Fruit fly (Drosophila melanogaster) whole organism, adult: ENCODE data around the gene CG15213.

ENCODE experiments used
- CG11617 ChIP-seq: fragments of 200-800 bp; sonication (Bioruptor generic); optimal IDR thresholded peaks from 2 replicates; lab custom pipeline; 2017; ENCODE audit warnings: mild to moderate bottlenecking, missing biosample characterization, missing genetic modification reagents, missing genetic modification characterization
- CG12768 ChIP-seq: fragments of 200-800 bp; sonication (Bioruptor generic); optimal IDR thresholded peaks from 2 replicates; lab custom pipeline; 2017; ENCODE audit warnings: missing biosample characterization, missing genetic modification characterization, mild to moderate bottlenecking, moderate library complexity, missing genetic modification reagents
- CG14711 ChIP-seq: fragments of 200-800 bp; sonication (Bioruptor generic); optimal IDR thresholded peaks from 2 replicates; lab custom pipeline; 2018; ENCODE audit warnings: missing biosample characterization, mild to moderate bottlenecking, missing genetic modification characterization, moderate library complexity
- CG1620 ChIP-seq: fragments of 200-800 bp; sonication (Bioruptor generic); optimal IDR thresholded peaks from 2 replicates; lab custom pipeline; 2016; ENCODE audit warnings: missing biosample characterization, missing genetic modification characterization
- CG33017 ChIP-seq: fragments of 200-800 bp; sonication (Bioruptor generic); optimal IDR thresholded peaks from 2 replicates; lab custom pipeline; 2018; ENCODE audit warnings: missing biosample characterization, mild to moderate bottlenecking, missing genetic modification characterization, moderate library complexity
- CG5204 ChIP-seq: fragments of 200-800 bp; sonication (Bioruptor generic); optimal IDR thresholded peaks from 2 replicates; lab custom pipeline; 2016; ENCODE audit warnings: missing biosample characterization, missing genetic modification characterization
- CG7045 ChIP-seq: fragments of 200-800 bp; sonication (Bioruptor generic); optimal IDR thresholded peaks from 2 replicates; lab custom pipeline; 2017; ENCODE audit warnings: missing biosample characterization, mild to moderate bottlenecking, missing genetic modification characterization
- CG7101 ChIP-seq: fragments of 200-800 bp; sonication (Bioruptor generic); optimal IDR thresholded peaks from 2 replicates; lab custom pipeline; 2018; ENCODE audit warnings: missing biosample characterization, mild to moderate bottlenecking, missing genetic modification characterization, moderate library complexity
- Clk ChIP-seq: fragments of 200-800 bp; sonication (Bioruptor generic); optimal IDR thresholded peaks from 2 replicates; lab custom pipeline; 2017; ENCODE audit warnings: missing biosample characterization, missing genetic modification characterization
- Crg-1 ChIP-seq: fragments of 200-800 bp; sonication (Bioruptor generic); optimal IDR thresholded peaks from 2 replicates; lab custom pipeline; 2016; ENCODE audit warnings: missing biosample characterization, missing genetic modification characterization
- Hr96 ChIP-seq: fragments of 200-800 bp; sonication (Bioruptor generic); optimal IDR thresholded peaks from 2 replicates; lab custom pipeline; 2016; ENCODE audit warnings: missing biosample characterization, missing genetic modification characterization
- Mnt ChIP-seq: fragments of 200-800 bp; sonication (Bioruptor generic); optimal IDR thresholded peaks from 2 replicates; lab custom pipeline; 2016; ENCODE audit warnings: missing biosample characterization, mild to moderate bottlenecking, missing genetic modification characterization
- bab1 ChIP-seq: fragments of 200-800 bp; sonication (Bioruptor generic); optimal IDR thresholded peaks from 3 replicates; lab custom pipeline; 2019; ENCODE audit warnings: missing biosample characterization, mild to moderate bottlenecking, missing genetic modification characterization, moderate library complexity
- cic ChIP-seq: fragments of 200-800 bp; sonication (Bioruptor generic); optimal IDR thresholded peaks from 2 replicates; lab custom pipeline; 2017; ENCODE audit warnings: missing biosample characterization, mild to moderate bottlenecking, missing genetic modification characterization, moderate library complexity
- cnc ChIP-seq, 2 experiments: fragments of >200 bp; optimal IDR thresholded peaks; 2 replicates each; lab custom pipeline; 2017
- kay ChIP-seq: fragments of 200-800 bp; sonication (Bioruptor generic); peaks from one replicate; lab custom pipeline; 2016; ENCODE audit warnings: missing biosample characterization, missing genetic modification characterization, borderline replicate concordance
- ovo ChIP-seq: fragments of 200-800 bp; sonication (Bioruptor generic); optimal IDR thresholded peaks from 2 replicates; lab custom pipeline; 2016; ENCODE audit warnings: missing biosample characterization, missing genetic modification characterization
- pad ChIP-seq: fragments of 200-800 bp; sonication (Bioruptor generic); optimal IDR thresholded peaks from 3 replicates; lab custom pipeline; 2017; ENCODE audit warnings: missing biosample characterization, missing genetic modification characterization, mild to moderate bottlenecking, moderate library complexity, missing genetic modification reagents
- tj ChIP-seq: fragments of 200-800 bp; sonication (Bioruptor generic); optimal IDR thresholded peaks from 3 replicates; lab custom pipeline; 2017; ENCODE audit warnings: missing biosample characterization, mild to moderate bottlenecking, missing genetic modification characterization, moderate library complexity
- toe ChIP-seq: fragments of 200-800 bp; sonication (Bioruptor generic); optimal IDR thresholded peaks from 2 replicates; lab custom pipeline; 2016; ENCODE audit warnings: missing biosample characterization, missing genetic modification characterization

CG15213 gene

DNA sequence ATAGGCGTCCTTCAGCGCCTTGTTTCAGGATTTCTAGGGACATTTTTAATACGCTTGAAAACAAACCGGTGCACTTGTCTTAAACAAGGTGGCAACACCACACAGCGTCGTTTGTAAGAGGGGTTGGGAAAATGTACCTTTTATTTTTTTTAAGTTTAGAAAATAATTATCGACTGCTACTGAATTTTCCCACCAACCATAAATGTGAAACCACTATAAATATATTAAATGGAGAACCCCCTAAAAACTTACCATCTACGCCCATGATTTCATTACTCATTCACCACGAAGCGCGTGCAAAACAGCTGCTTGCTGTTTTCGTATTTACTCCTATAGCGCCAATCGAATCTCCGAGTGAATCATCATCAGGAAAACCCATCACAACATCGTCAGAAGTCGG lies 6.3 kb upstream of the CG15213 start, which contains the start of the genes Tcs5 and CHMP2B:
Tcs5 (minus strand) TSS at position 84 of the 400 bp plus-strand sequence.
CHMP2B (plus strand) TSS at position 308 of the 400 bp plus-strand sequence.
- peak; percentile 99 for TF ChIP-seq ovo
- peak; percentile 100 for TF ChIP-seq CG1620
- TF ChIP-seq cnc (optimal IDR thresholded peaks at IDR 0.05; lab: Kevin White, UChicago), result no peak
- TF ChIP-seq CG14711 (tag; lab: Kevin White, UChicago), result peak; percentile 99
- TF ChIP-seq pad (GFP tag; lab: Kevin White, UChicago), result peak; percentile 96
- TF ChIP-seq kay, result no peak
- peak; percentile 100 for TF ChIP-seq bab1
- TF ChIP-seq Mnt (GFP tag; lab: Kevin White, UChicago), result peak; percentile 99
- peak; percentile 100 for TF ChIP-seq Hr96 (GFP tag; lab: Kevin White, UChicago)
- TF ChIP-seq CG11617 (GFP tag; lab: Kevin White, UChicago), result peak; percentile 99
- peak; percentile 96 for TF ChIP-seq tj
- TF ChIP-seq CG7045, result peak; percentile 100
- TF ChIP-seq CG7101, result peak; percentile 100
- peak; percentile 100 for TF ChIP-seq Crg-1 (GFP tag; lab: Kevin White, UChicago)
- peak; percentile 100 for TF ChIP-seq CG12768 (GFP tag; lab: Kevin White, UChicago)
- TF ChIP-seq toe (GFP tag; lab: Kevin White, UChicago), result peak; percentile 100
- TF ChIP-seq Clk (GFP tag; lab: Kevin White, UChicago), result peak; percentile 100
- TF ChIP-seq cic (GFP tag; lab: Kevin White, UChicago), result peak; percentile 93
- peak; percentile 100 for TF ChIP-seq CG33017 (tag; lab: Kevin White, UChicago)
- TF ChIP-seq CG5204 (GFP tag; lab: Kevin White, UChicago), result peak; percentile 100

DNA sequence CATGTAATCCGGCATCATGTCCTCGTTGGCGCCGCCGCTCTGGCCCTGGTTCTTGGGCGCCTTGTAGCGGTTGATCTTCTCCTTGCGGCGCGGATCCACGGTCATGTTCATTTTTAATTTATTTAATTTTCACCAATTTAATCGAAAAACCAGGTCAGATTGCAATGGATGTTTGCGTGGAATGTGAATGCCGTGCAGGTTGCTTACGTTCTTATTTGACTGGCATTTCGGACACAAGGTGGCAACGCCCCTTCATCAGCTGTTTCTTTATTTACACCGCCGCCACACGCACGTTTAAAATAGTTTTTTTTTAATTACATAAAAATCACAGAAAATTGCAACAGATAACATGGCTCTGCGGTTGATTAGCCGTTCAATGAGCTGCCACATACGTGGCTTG lies 3.1 kb upstream of the CG15213 start, which contains the start of the genes CG10674 and CG4611:
CG10674 (minus strand) TSS at position 170 of the 400 bp plus-strand sequence.
CG4611 (plus strand) TSS at position 254 of the 400 bp plus-strand sequence.
- TF ChIP-seq CG7101 (no peak), pad (GFP tag; lab: Kevin White, UChicago) (no peak), Mnt (GFP tag; lab: Kevin White, UChicago) (peak; percentile 73), bab1 (peak; percentile 30), cnc (optimal IDR thresholded peaks at IDR 0.05; lab: Kevin White, UChicago) (no peak), CG11617 (GFP tag; lab: Kevin White, UChicago) (peak; percentile 10)

DNA sequence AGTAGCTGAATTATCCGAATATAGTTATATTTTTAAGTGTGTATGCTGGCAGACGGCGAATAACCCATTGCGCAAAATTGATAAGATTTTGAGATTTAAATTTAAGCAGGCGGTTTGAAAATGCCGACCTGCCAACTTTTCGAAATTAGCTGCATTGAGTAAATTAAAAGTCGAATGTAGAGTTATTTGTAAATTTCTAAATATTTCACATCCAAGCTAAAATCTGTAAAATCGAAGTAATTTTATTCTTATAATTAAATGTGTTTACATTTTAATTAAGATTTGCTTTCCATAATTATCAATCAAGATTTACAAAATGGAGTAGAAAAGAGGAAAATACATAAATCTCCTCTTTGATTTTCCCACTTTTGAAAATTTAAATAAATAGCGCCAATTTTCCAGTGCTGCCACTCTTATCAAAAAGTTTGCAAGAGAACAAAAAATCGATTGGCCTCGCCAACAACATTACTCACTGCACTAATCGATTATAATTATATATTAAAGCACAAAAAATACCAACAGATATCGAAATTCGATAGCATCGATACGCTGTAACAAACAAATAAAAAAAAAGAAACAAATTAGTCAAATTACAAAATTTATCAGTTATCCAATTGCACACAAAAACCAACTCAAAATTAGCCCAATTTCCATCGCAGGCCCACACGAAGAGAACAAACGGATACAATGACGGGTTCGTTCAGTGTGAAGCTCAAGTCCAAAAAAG lies 847 bp upstream of the CG15213 start, which contains the start of gene Yod1:
Yod1 (plus strand) TSS at position 168 of the 727 bp plus-strand sequence.
- TF ChIP-seq toe (GFP tag; lab: Kevin White, UChicago), result peak; percentile 47
- TF ChIP-seq CG12768 (GFP tag; lab: Kevin White, UChicago), result no peak
- TF ChIP-seq tj, result peak; percentile 6
- peak; percentile 33 for TF ChIP-seq bab1
- no peak for TF ChIP-seq ovo
- TF ChIP-seq kay, result peak; percentile 82
- TF ChIP-seq CG14711 (tag; lab: Kevin White, UChicago), result peak; percentile 4
- peak; percentile 35 for TF ChIP-seq cic (GFP tag; lab: Kevin White, UChicago)
- no peak for TF ChIP-seq Hr96 (GFP tag; lab: Kevin White, UChicago)
- TF ChIP-seq Clk (GFP tag; lab: Kevin White, UChicago), result no peak

DNA sequence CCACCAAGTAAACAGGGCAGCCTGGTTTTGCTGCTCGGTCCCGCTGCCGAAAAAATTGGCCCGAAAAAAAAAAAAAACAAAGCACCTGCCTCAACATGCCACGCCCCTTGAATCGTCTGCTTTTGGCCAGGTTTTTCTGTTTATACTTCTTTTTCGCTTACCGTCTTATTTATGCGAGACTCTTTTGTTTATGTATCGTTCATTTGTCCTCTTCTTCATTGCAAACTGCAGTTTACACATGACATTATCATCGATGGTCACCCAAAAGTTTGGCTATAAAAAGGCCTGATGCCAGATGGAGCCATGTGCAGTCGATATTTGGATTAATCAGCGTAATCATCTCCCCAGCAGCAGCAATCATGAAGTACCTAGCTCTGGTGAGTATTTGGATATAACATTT lies 1.8 kb downstream of the CG15213 start, which contains the start of gene CG15212:
CG15212 (plus strand) TSS at position 301 of the 400 bp plus-strand sequence.
- TF ChIP-seq Clk (GFP tag; lab: Kevin White, UChicago), result no peak
- TF ChIP-seq CG14711 (tag; lab: Kevin White, UChicago), result no peak
- TF ChIP-seq cic (GFP tag; lab: Kevin White, UChicago), result no peak

DNA sequence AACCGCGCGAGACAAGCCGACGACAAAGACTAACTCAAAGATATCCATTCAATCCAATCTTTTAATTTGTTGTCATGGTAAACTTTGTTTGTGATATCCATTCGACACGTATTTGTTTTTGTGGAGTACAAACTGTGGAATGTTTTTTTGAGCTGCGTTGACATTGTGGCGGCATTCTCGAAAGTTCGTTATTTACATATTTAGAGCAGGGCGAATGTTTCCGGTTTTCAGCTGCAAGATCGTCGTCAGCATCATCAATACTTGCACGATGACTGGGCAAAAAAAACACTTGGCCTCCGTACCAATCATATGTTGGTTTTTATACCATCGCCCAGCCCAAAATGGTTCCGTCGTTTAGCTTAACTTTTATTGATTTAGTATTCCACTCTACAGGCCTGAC lies 2.5 kb downstream of the CG15213 start:
- TF ChIP-seq Hr96 (GFP tag; lab: Kevin White, UChicago) (no peak), ovo (no peak), CG14711 (tag; lab: Kevin White, UChicago) (no peak), kay (no peak), Crg-1 (GFP tag; lab: Kevin White, UChicago) (no peak), cic (GFP tag; lab: Kevin White, UChicago) (no peak), CG7101 (no peak), tj (no peak), CG33017 (tag; lab: Kevin White, UChicago) (no peak), toe (GFP tag; lab: Kevin White, UChicago) (no peak), CG11617 (GFP tag; lab: Kevin White, UChicago) (no peak), CG12768 (GFP tag; lab: Kevin White, UChicago) (no peak), pad (GFP tag; lab: Kevin White, UChicago) (no peak), bab1 (no peak), cnc (optimal IDR thresholded peaks at IDR 0.05; lab: Kevin White, UChicago) (no peak), Clk (GFP tag; lab: Kevin White, UChicago) (no peak), CG1620 (no peak), Mnt (GFP tag; lab: Kevin White, UChicago) (no peak)

DNA sequence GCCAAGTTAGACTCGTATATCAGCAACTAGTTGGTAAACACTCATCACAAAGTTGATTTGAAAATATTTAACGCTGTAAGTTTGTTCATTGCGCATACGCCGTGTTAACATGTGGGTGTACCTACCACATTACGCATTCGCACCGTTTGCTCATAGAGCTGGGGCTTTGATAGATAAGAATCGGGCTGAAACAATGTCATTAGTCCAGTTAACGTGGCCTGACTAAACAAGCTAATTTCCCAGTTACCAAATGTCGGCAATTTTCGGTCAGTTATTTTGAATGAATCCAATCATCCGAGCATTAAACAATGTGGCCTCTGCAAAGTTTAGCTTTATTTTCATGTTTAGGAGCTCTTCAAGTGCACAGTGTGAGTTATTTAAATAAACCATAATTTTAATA lies 3.8 kb downstream of the CG15213 start, which contains the start of gene CG4597:
CG4597 (plus strand) TSS at position 301 of the 400 bp plus-strand sequence.
- no peak for TF ChIP-seq CG14711 (tag; lab: Kevin White, UChicago)
- no peak for TF ChIP-seq CG33017 (tag; lab: Kevin White, UChicago)
- TF ChIP-seq tj, result no peak
- TF ChIP-seq Mnt (GFP tag; lab: Kevin White, UChicago), result no peak
- no peak for TF ChIP-seq Crg-1 (GFP tag; lab: Kevin White, UChicago)
- TF ChIP-seq cic (GFP tag; lab: Kevin White, UChicago), result no peak
- TF ChIP-seq CG7101, result no peak
- no peak for TF ChIP-seq toe (GFP tag; lab: Kevin White, UChicago)
- no peak for TF ChIP-seq CG7045
- no peak for TF ChIP-seq CG1620
- no peak for TF ChIP-seq ovo
- TF ChIP-seq kay, result no peak
- TF ChIP-seq Hr96 (GFP tag; lab: Kevin White, UChicago), result no peak
- TF ChIP-seq pad (GFP tag; lab: Kevin White, UChicago), result no peak
- TF ChIP-seq CG5204 (GFP tag; lab: Kevin White, UChicago), result no peak
- no peak for TF ChIP-seq CG11617 (GFP tag; lab: Kevin White, UChicago)
